Fruit fly (Drosophila melanogaster) whole organism, embryonic: ENCODE data around the gene CG14022.

ENCODE experiments used
- Adf1 ChIP-seq: fragments of 200-800 bp; sonication (Bioruptor generic); IDR thresholded peaks from 2 replicates; pipeline ENCODE4 v1.3.6; 2022; ENCODE audit warnings: missing biosample characterization, missing genetic modification characterization
- CG10959 ChIP-seq: fragments of 200-800 bp; sonication (Bioruptor generic); IDR thresholded peaks from 2 replicates; pipeline ENCODE4 v1.3.6; 2022; ENCODE audit warnings: missing biosample characterization, missing genetic modification characterization
- CG13424 ChIP-seq: fragments of 200-800 bp; sonication (Bioruptor generic); optimal IDR thresholded peaks from 2 replicates; lab custom pipeline; 2019; ENCODE audit warnings: missing biosample characterization, mild to moderate bottlenecking, missing genetic modification characterization, moderate library complexity
- CG13894 ChIP-seq: fragments of 200-800 bp; sonication (Bioruptor generic); optimal IDR thresholded peaks from 3 replicates; lab custom pipeline; 2018; ENCODE audit warnings: missing biosample characterization, mild to moderate bottlenecking, missing genetic modification characterization, moderate library complexity
- CG15011 ChIP-seq: fragments of 200-800 bp; sonication (Bioruptor generic); optimal IDR thresholded peaks from 3 replicates; lab custom pipeline; 2018; ENCODE audit warnings: missing biosample characterization, mild to moderate bottlenecking, missing genetic modification characterization
- CG17829 ChIP-seq: fragments of 200-800 bp; optimal IDR thresholded peaks from 2 replicates; lab custom pipeline; 2019; ENCODE audit warnings: missing biosample characterization, mild to moderate bottlenecking, missing genetic modification characterization, moderate library complexity
- CG18011 ChIP-seq: fragments of 200-800 bp; sonication (Bioruptor generic); optimal IDR thresholded peaks from 2 replicates; lab custom pipeline; 2017; ENCODE audit warnings: missing biosample characterization, missing genetic modification characterization, mild to moderate bottlenecking, moderate library complexity, missing genotype
- CG4404 ChIP-seq: fragments of 200-800 bp; sonication (Bioruptor generic); IDR thresholded peaks from 2 replicates; pipeline ENCODE4 v1.3.6; 2022; ENCODE audit warnings: missing biosample characterization, missing genetic modification characterization
- CTCF ChIP-seq: fragments of 200-800 bp; sonication (Bioruptor generic); optimal IDR thresholded peaks from 2 replicates; lab custom pipeline; 2017; ENCODE audit warnings: missing biosample characterization, mild to moderate bottlenecking, missing genetic modification characterization, moderate library complexity
- Doc3 ChIP-seq: fragments of 200-800 bp; sonication (Bioruptor generic); IDR thresholded peaks from 3 replicates; pipeline ENCODE4 v1.3.6; 2022; ENCODE audit warnings: missing biosample characterization, missing genetic modification characterization; ENCODE audit not compliant: partially characterized antibody
- Hey ChIP-seq: fragments of 200-800 bp; sonication (Bioruptor generic); optimal IDR thresholded peaks from 3 replicates; lab custom pipeline; 2018; ENCODE audit warnings: missing biosample characterization, mild to moderate bottlenecking, missing genetic modification characterization
- Hr3 ChIP-seq: fragments of 200-800 bp; sonication (Bioruptor generic); optimal IDR thresholded peaks from 3 replicates; lab custom pipeline; 2016; ENCODE audit warnings: missing biosample characterization, missing genetic modification characterization
- MBD-R2 ChIP-seq: fragments of 200-800 bp; sonication (Bioruptor generic); IDR thresholded peaks from 2 replicates; pipeline ENCODE4 v1.3.6; 2022; ENCODE audit warnings: missing biosample characterization, missing genetic modification characterization
- MTF-1 ChIP-seq: fragments of 200-800 bp; sonication (Bioruptor generic); optimal IDR thresholded peaks from 2 replicates; lab custom pipeline; 2018; ENCODE audit warnings: missing biosample characterization, mild to moderate bottlenecking, missing genetic modification characterization, borderline replicate concordance
- Mad ChIP-seq: fragments of 200-800 bp; sonication (Bioruptor generic); optimal IDR thresholded peaks from 2 replicates; lab custom pipeline; 2016; ENCODE audit warnings: missing biosample characterization, missing genetic modification characterization
- Mes4 ChIP-seq: fragments of 200-800 bp; sonication (Bioruptor generic); optimal IDR thresholded peaks from 2 replicates; lab custom pipeline; 2016; ENCODE audit warnings: missing biosample characterization, missing genetic modification characterization
- Myb ChIP-seq: fragments of 200-800 bp; sonication (Bioruptor generic); optimal IDR thresholded peaks from 2 replicates; lab custom pipeline; 2016; ENCODE audit warnings: missing biosample characterization, missing genetic modification characterization
- Sox100B ChIP-seq: fragments of 200-800 bp; sonication (Bioruptor generic); optimal IDR thresholded peaks from 3 replicates; lab custom pipeline; 2018; ENCODE audit warnings: missing biosample characterization, mild to moderate bottlenecking, missing genetic modification characterization
- Xbp1 ChIP-seq: fragments of 200-800 bp; sonication (Bioruptor generic); optimal IDR thresholded peaks from 3 replicates; lab custom pipeline; 2016; ENCODE audit warnings: missing biosample characterization, mild to moderate bottlenecking, missing genetic modification characterization
- bcd ChIP-seq: fragments of 200-800 bp; sonication (Bioruptor generic); optimal IDR thresholded peaks from 2 replicates; lab custom pipeline; 2017; ENCODE audit warnings: missing biosample characterization, mild to moderate bottlenecking, missing genetic modification characterization
- bowl ChIP-seq: fragments of 200-800 bp; sonication (Bioruptor generic); IDR thresholded peaks from 2 replicates; pipeline ENCODE4 v1.3.6; 2022; ENCODE audit warnings: missing biosample characterization, missing genetic modification characterization
- cad ChIP-seq: fragments of >200 bp; optimal IDR thresholded peaks from 2 replicates; lab custom pipeline; 2017; ENCODE audit warnings: missing biosample characterization, missing genetic modification characterization
- caup ChIP-seq: fragments of 200-800 bp; sonication (Bioruptor generic); optimal IDR thresholded peaks from 3 replicates; lab custom pipeline; 2017; ENCODE audit warnings: missing biosample characterization, mild to moderate bottlenecking, missing genetic modification characterization, moderate library complexity; ENCODE audit not compliant: severe bottlenecking
- cg ChIP-seq: fragments of 200-800 bp; sonication (Bioruptor generic); optimal IDR thresholded peaks from 3 replicates; lab custom pipeline; 2019; ENCODE audit warnings: missing biosample characterization, mild to moderate bottlenecking, missing genetic modification characterization, moderate library complexity
- chn ChIP-seq: fragments of 200-800 bp; sonication (Bioruptor generic); optimal IDR thresholded peaks from 2 replicates; lab custom pipeline; 2016; ENCODE audit warnings: missing biosample characterization, missing genetic modification characterization
- dmrt99B ChIP-seq: fragments of 200-800 bp; sonication (Bioruptor generic); optimal IDR thresholded peaks from 2 replicates; lab custom pipeline; 2018; ENCODE audit warnings: missing biosample characterization, mild to moderate bottlenecking, missing genetic modification characterization, moderate library complexity
- dpn ChIP-seq, 2 experiments: fragments of 200-800 bp; sonication (Bioruptor generic); optimal IDR thresholded peaks; 3 replicates each; lab custom pipeline; 2016; ENCODE audit warnings: missing biosample characterization in 2 of 2, missing genetic modification characterization in 2 of 2
- dysf ChIP-seq: fragments of 200-800 bp; sonication (Bioruptor generic); IDR thresholded peaks from 3 replicates; pipeline ENCODE4 v1.3.6; 2022; ENCODE audit warnings: missing biosample characterization, missing genetic modification characterization
- eve ChIP-seq, 2 experiments: fragments of >200 bp; optimal IDR thresholded peaks; 2 replicates each; lab custom pipeline; 2017; ENCODE audit warnings: missing biosample characterization in 2 of 2, missing genetic modification characterization in 2 of 2
- fd96Cb ChIP-seq: fragments of 200-800 bp; sonication (Bioruptor generic); optimal IDR thresholded peaks from 2 replicates; lab custom pipeline; 2018; ENCODE audit warnings: missing biosample characterization, mild to moderate bottlenecking, missing genetic modification characterization, moderate library complexity
- gce ChIP-seq: fragments of 200-800 bp; sonication (Bioruptor generic); IDR thresholded peaks from 3 replicates; pipeline ENCODE4 v1.3.6; 2022; ENCODE audit warnings: missing biosample characterization, missing genetic modification characterization
- gfzf ChIP-seq: fragments of 200-800 bp; sonication (Bioruptor generic); optimal IDR thresholded peaks from 2 replicates; lab custom pipeline; 2016; ENCODE audit warnings: missing biosample characterization, mild to moderate bottlenecking, missing genetic modification characterization, moderate library complexity
- hkb ChIP-seq, 2 experiments: fragments of 200-800 bp in 1 of 2; fragments of >200 bp in 1 of 2; sonication (Bioruptor generic) in 1 of 2; IDR thresholded peaks in 1 of 2; optimal IDR thresholded peaks in 1 of 2; 2 replicates each; pipeline versions ENCODE4 v1.3.6 to Lab custom; 2017 to 2022; ENCODE audit warnings: missing biosample characterization in 1 of 2, missing genetic modification characterization in 1 of 2
- insv ChIP-seq, 2 experiments: fragments of 200-800 bp; sonication (Bioruptor generic); optimal IDR thresholded peaks; 3 replicates each; lab custom pipeline; 2016 to 2018; ENCODE audit warnings: missing biosample characterization in 2 of 2, missing genetic modification characterization in 2 of 2
- jing ChIP-seq: fragments of 200-800 bp; sonication (Bioruptor generic); optimal IDR thresholded peaks from 2 replicates; lab custom pipeline; 2018; ENCODE audit warnings: missing biosample characterization, mild to moderate bottlenecking, missing genetic modification characterization
- knrl ChIP-seq: fragments of 200-800 bp; sonication (Bioruptor generic); IDR thresholded peaks from 3 replicates; pipeline ENCODE4 v1.3.6; 2022; ENCODE audit warnings: missing biosample characterization, missing genetic modification characterization; ENCODE audit not compliant: partially characterized antibody
- lov ChIP-seq, 2 experiments: fragments of 200-800 bp in 1 of 2; fragments of >200 bp in 1 of 2; sonication (Bioruptor generic) in 1 of 2; IDR thresholded peaks in 1 of 2; optimal IDR thresholded peaks in 1 of 2; 2 replicates in 1 of 2; 3 replicates in 1 of 2; pipeline versions ENCODE4 v1.3.6 to Lab custom; 2017 to 2022; ENCODE audit warnings: missing biosample characterization in 1 of 2, missing genetic modification characterization in 1 of 2
- oc ChIP-seq: fragments of 200-800 bp; sonication (Bioruptor generic); optimal IDR thresholded peaks from 2 replicates; lab custom pipeline; 2018; ENCODE audit warnings: missing biosample characterization, mild to moderate bottlenecking, missing genetic modification characterization, moderate library complexity
- psq ChIP-seq: fragments of 200-800 bp; sonication (Bioruptor generic); optimal IDR thresholded peaks from 2 replicates; lab custom pipeline; 2017; ENCODE audit warnings: missing biosample characterization, missing genetic modification characterization
- row ChIP-seq: fragments of 200-800 bp; sonication (Bioruptor generic); IDR thresholded peaks from 3 replicates; pipeline ENCODE4 v1.3.6; 2022; ENCODE audit warnings: missing biosample characterization, missing genetic modification characterization
- sens-2 ChIP-seq: fragments of 200-800 bp; sonication (Bioruptor generic); IDR thresholded peaks from 2 replicates; pipeline ENCODE4 v1.3.6; 2022; ENCODE audit warnings: missing biosample characterization, missing genetic modification characterization
- shn ChIP-seq: fragments of 200-800 bp; sonication (Bioruptor generic); optimal IDR thresholded peaks from 3 replicates; lab custom pipeline; 2016; ENCODE audit warnings: missing biosample characterization, missing genetic modification characterization
- sr ChIP-seq: fragments of 200-800 bp; sonication (Bioruptor generic); IDR thresholded peaks from 3 replicates; pipeline ENCODE4 v1.3.6; 2022; ENCODE audit warnings: missing biosample characterization, missing genetic modification characterization
- trem ChIP-seq: fragments of 200-800 bp; optimal IDR thresholded peaks from 3 replicates; lab custom pipeline; 2019; ENCODE audit warnings: missing biosample characterization, mild to moderate bottlenecking, missing genetic modification characterization, moderate library complexity
- unpg ChIP-seq: fragments of 200-800 bp; sonication (Bioruptor generic); optimal IDR thresholded peaks from 3 replicates; lab custom pipeline; 2018; ENCODE audit warnings: missing biosample characterization, mild to moderate bottlenecking, missing genetic modification characterization, moderate library complexity
- wdn ChIP-seq: fragments of 200-800 bp; sonication (Bioruptor generic); IDR thresholded peaks from 2 replicates; pipeline ENCODE4 v1.3.6; 2022; ENCODE audit warnings: missing biosample characterization, missing genetic modification characterization

The CG14022 gene

DNA sequence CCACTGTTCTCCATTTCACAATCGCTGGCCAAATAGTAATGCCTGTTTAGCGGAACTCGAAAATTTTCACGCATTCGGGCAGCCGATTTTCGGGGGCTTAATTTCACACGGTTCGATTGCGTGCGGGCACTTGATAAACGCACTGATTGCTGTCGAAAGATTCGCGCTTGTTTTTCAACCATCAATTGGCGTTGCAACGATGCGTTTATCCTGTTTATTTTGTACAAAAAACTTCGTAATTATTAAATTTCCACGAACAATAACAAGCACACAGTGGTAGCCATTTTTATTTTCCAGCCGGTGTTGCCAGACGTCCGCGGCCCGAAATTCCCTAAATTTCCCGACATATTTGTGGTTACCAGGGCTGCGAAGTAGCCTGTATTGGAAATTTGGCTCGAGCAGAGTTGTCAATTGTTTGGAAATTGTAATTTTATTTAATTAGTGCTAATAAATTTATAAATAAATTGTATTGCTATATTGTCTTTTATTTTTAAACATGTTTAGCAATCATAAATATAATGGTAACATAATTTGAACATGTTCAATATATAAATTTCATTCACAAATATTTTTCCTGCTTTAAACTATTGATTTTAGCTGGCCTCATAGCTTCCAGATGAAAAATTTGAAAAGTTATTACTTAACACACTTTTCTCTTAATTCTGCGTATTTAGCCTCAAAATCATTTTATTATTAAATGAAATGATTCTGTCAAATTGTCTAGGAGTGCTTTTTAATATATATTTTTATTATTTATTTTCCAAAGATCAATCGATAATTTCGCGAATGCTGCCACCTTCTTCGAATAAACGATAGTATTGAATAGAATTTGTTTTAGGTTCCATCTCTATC is 2.0 kb downstream of the CG14022 start, which contains the start of the genes Ncoa6 and cype (continued):
- TF ChIP-seq dmrt99B (peak; percentile 47), Xbp1 (peak; percentile 63), gce (no peak), lov (optimal IDR thresholded peaks at IDR 0.05; lab: Kevin White, UChicago) (no peak), lov (GFP tag; IDR thresholded peaks at IDR 0.05; lab: Robert Waterston, UW) (no peak), sens-2 (no peak), CG15011 (no peak), dpn (GFP tag; optimal IDR thresholded peaks at IDR 0.05; lab: Kevin White, UChicago) (peak in 1 of 2 experiments; percentile 51), chn (GFP tag; lab: Kevin White, UChicago) (peak; percentile 6), row (peak; percentile 84), cg (GFP tag; lab: Kevin White, UChicago) (peak; percentile 69)

DNA sequence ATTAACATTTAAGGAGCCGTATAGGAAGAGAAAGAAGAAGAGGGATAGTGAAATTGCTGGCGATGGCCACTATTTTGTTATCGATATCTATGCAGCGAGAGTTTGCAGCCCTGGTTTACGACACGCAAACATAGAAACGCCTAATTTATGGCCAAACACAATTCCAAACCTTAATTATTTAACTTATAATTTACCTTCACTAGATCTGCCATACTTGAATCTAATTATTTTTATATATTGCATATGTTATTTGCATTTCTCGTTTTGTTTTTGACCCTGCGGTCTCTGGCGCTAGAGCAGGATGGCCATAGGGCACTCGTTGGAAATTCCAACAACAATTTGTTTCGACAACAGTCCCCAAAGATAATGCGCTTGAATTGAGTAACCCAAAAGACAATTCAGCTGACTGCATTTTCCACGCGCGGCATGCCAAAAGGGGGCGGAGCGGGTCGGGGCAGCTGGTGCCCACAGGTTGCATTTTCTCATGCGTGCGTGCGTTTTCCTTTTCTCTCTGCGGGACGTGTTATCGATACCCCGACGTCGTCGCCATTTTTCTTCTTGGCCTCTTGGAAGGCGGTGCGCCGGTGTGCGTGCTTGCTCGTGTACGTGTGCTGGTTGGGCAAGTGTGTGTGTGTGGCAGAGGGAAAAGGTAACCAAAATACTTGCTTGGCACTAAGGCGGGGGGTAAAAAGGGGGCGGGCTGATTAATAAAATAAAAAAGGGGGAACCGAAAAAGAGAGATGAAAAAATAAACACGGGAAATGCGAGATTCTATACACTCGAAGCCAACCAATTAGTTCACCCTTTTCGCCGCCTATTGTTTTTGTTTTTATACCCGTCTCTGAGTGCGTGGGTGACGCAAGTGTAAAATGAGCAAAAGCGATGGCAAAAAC is 3.5 kb downstream of the CG14022 start:
- TF ChIP-seq caup (no peak), Myb (GFP tag; lab: Kevin White, UChicago) (no peak), psq (GFP tag; lab: Kevin White, UChicago) (peak; percentile 49), shn (GFP tag; lab: Kevin White, UChicago) (no peak), hkb (optimal IDR thresholded peaks at IDR 0.05; lab: Kevin White, UChicago) (no peak), hkb (GFP tag; IDR thresholded peaks at IDR 0.05; lab: Robert Waterston, UW) (peak; percentile 70), Sox100B (GFP tag; lab: Kevin White, UChicago) (no peak), cad (GFP tag; lab: Kevin White, UChicago) (no peak), gfzf (GFP tag; lab: Kevin White, UChicago) (peak; percentile 7), Adf1 (peak; percentile 58), MBD-R2 (GFP tag; lab: Robert Waterston, UW) (peak; percentile 49), wdn (GFP tag; lab: Robert Waterston, UW) (no peak), sr (peak; percentile 74; the same call in 2 of the 3 replicates), Doc3 (GFP tag; lab: Robert Waterston, UW) (peak; percentile 57; the same call in 2 of the 3 replicates), CG13424 (tag; lab: Kevin White, UChicago) (peak; percentile 25), CG18011 (GFP tag; lab: Kevin White, UChicago) (peak; percentile 22), trem (tag; lab: Kevin White, UChicago) (peak; percentile 19), Hey (tag; lab: Kevin White, UChicago) (no peak), Hr3 (no peak), eve (GFP tag; optimal IDR thresholded peaks at IDR 0.05; lab: Kevin White, UChicago) (no peak), CG13894 (tag; lab: Kevin White, UChicago) (no peak), CTCF (GFP tag; lab: Kevin White, UChicago) (peak; percentile 2), bowl (GFP tag; lab: Robert Waterston, UW) (peak; percentile 37; the same call in 1 of the 2 replicates), unpg (GFP tag; lab: Kevin White, UChicago) (no peak), CG17829 (tag; lab: Kevin White, UChicago) (peak; percentile 15), Mad (GFP tag; lab: Kevin White, UChicago) (peak; percentile 16), MTF-1 (GFP tag; lab: Kevin White, UChicago) (no peak), CG10959 (no peak), insv (GFP tag; optimal IDR thresholded peaks at IDR 0.05; lab: Kevin White, UChicago) (peak in 1 of 2 experiments; percentile 19), CG4404 (GFP tag; lab: Robert Waterston, UW) (no peak), jing (GFP tag; lab: Kevin White, UChicago) (no peak), knrl (peak; percentile 76), dysf (GFP tag; lab: Robert Waterston, UW) (peak; percentile 71), Mes4 (no peak), bcd (GFP tag; lab: Kevin White, UChicago) (peak; percentile 25), oc (tag; lab: Kevin White, UChicago) (no peak), fd96Cb (peak; percentile 17)
